Fruit fly (Drosophila melanogaster) whole organism, embryonic: ENCODE measurements around the gene CG12035.
A peak's percentile ranks its signal among the peaks of the same experiment; 100 is the strongest.

Experiments used
- Asciz ChIP-seq: fragments of 200-800 bp; sonication (Bioruptor generic); optimal IDR thresholded peaks from 2 replicates; lab custom pipeline; 2017; ENCODE audit warnings: missing biosample characterization, mild to moderate bottlenecking, missing genetic modification characterization, missing genetic modification reagents
- B-H2 ChIP-seq: fragments of 200-800 bp; sonication (Bioruptor generic); optimal IDR thresholded peaks from 2 replicates; lab custom pipeline; 2018; ENCODE audit warnings: missing biosample characterization, mild to moderate bottlenecking, missing genetic modification characterization
- C15 ChIP-seq: fragments of 200-800 bp; sonication (Bioruptor generic); IDR thresholded peaks from 3 replicates; pipeline ENCODE4 v1.3.6; 2022; ENCODE audit warnings: missing biosample characterization, missing genetic modification characterization
- CG10147 ChIP-seq: fragments of 200-800 bp; sonication (Bioruptor generic); optimal IDR thresholded peaks from 2 replicates; lab custom pipeline; 2019; ENCODE audit warnings: missing biosample characterization, mild to moderate bottlenecking, missing genetic modification characterization, moderate library complexity
- CG10366 ChIP-seq: fragments of 200-800 bp; sonication (Bioruptor generic); IDR thresholded peaks from 2 replicates; pipeline ENCODE4 v1.3.6; 2022; ENCODE audit warnings: missing biosample characterization, missing genetic modification characterization
- CG10654 ChIP-seq: fragments of 200-800 bp; sonication (Bioruptor generic); optimal IDR thresholded peaks from 2 replicates; lab custom pipeline; 2016; ENCODE audit warnings: missing biosample characterization, missing genetic modification characterization
- CG14441 ChIP-seq: fragments of 200-800 bp; sonication (Bioruptor generic); IDR thresholded peaks from 2 replicates; pipeline ENCODE4 v1.3.6; 2022; ENCODE audit warnings: missing biosample characterization, missing genetic modification characterization
- CG14860 ChIP-seq: fragments of 200-800 bp; sonication (Bioruptor generic); IDR thresholded peaks from 3 replicates; pipeline ENCODE4 v1.3.6; 2022; ENCODE audit warnings: missing biosample characterization, missing genetic modification characterization; ENCODE audit not compliant: partially characterized antibody
- CG1602 ChIP-seq: fragments of 200-800 bp; sonication (Bioruptor generic); optimal IDR thresholded peaks from 3 replicates; lab custom pipeline; 2016; ENCODE audit warnings: missing biosample characterization, missing genetic modification characterization
- CG17186 ChIP-seq: fragments of 200-800 bp; sonication (Bioruptor generic); optimal IDR thresholded peaks from 3 replicates; lab custom pipeline; 2017; ENCODE audit warnings: missing biosample characterization, missing genetic modification reagents, missing genetic modification characterization
- CG17829 ChIP-seq: fragments of 200-800 bp; optimal IDR thresholded peaks from 2 replicates; lab custom pipeline; 2019; ENCODE audit warnings: missing biosample characterization, mild to moderate bottlenecking, missing genetic modification characterization, moderate library complexity
- CG2199 ChIP-seq: fragments of 200-800 bp; sonication (Bioruptor generic); IDR thresholded peaks from 3 replicates; pipeline ENCODE4 v1.3.6; 2022; ENCODE audit warnings: missing biosample characterization, missing genetic modification characterization
- CG3407 ChIP-seq: fragments of 200-800 bp; sonication (Bioruptor generic); optimal IDR thresholded peaks from 2 replicates; lab custom pipeline; 2018; ENCODE audit warnings: missing biosample characterization, mild to moderate bottlenecking, missing genetic modification characterization
- CG34422 ChIP-seq: fragments of 200-800 bp; sonication (Bioruptor generic); IDR thresholded peaks from 3 replicates; pipeline ENCODE4 v1.3.6; 2022; ENCODE audit warnings: missing biosample characterization, missing genetic modification characterization
- CG3847 ChIP-seq: fragments of 200-800 bp; sonication (Bioruptor generic); IDR thresholded peaks from 2 replicates; pipeline ENCODE4 v1.3.6; 2022; ENCODE audit warnings: missing biosample characterization, missing genetic modification characterization
- CG4328 ChIP-seq: fragments of 200-800 bp; sonication (Bioruptor generic); optimal IDR thresholded peaks from 3 replicates; lab custom pipeline; 2017; ENCODE audit warnings: missing biosample characterization, missing genetic modification reagents, missing genetic modification characterization
- CG8388 ChIP-seq: fragments of 200-800 bp; sonication (Bioruptor generic); optimal IDR thresholded peaks from 2 replicates; lab custom pipeline; 2019; ENCODE audit warnings: missing biosample characterization, mild to moderate bottlenecking, missing genetic modification characterization, moderate library complexity
- CG8478 ChIP-seq: fragments of >200 bp; optimal IDR thresholded peaks from 2 replicates; lab custom pipeline; 2018
- CG9609 ChIP-seq: fragments of 200-800 bp; sonication (Bioruptor generic); optimal IDR thresholded peaks from 3 replicates; lab custom pipeline; 2016; ENCODE audit warnings: missing biosample characterization, missing genetic modification characterization
- CG9727 ChIP-seq: fragments of 200-800 bp; sonication (Bioruptor generic); optimal IDR thresholded peaks from 3 replicates; lab custom pipeline; 2017; ENCODE audit warnings: missing biosample characterization, mild to moderate bottlenecking, missing genetic modification characterization
- Dfd ChIP-seq, 2 experiments: fragments of >200 bp; optimal IDR thresholded peaks; 2 replicates each; lab custom pipeline; 2017; ENCODE audit warnings: missing biosample characterization in 2 of 2, missing genetic modification characterization in 2 of 2
- E2f1 ChIP-seq: fragments of 200-800 bp; sonication (Bioruptor generic); IDR thresholded peaks from 2 replicates; pipeline ENCODE4 v1.3.6; 2022; ENCODE audit warnings: missing biosample characterization, missing genetic modification characterization
- Elba2 ChIP-seq: fragments of 200-800 bp; sonication (Bioruptor generic); optimal IDR thresholded peaks from 3 replicates; lab custom pipeline; 2016; ENCODE audit warnings: missing biosample characterization, missing genetic modification characterization
- H15 ChIP-seq: fragments of 200-800 bp; sonication (Bioruptor generic); IDR thresholded peaks from 3 replicates; pipeline ENCODE4 v1.3.6; 2022; ENCODE audit warnings: missing biosample characterization, missing genetic modification characterization
- Hr3 ChIP-seq: fragments of 200-800 bp; sonication (Bioruptor generic); optimal IDR thresholded peaks from 3 replicates; lab custom pipeline; 2016; ENCODE audit warnings: missing biosample characterization, missing genetic modification characterization
- Jarid2 ChIP-seq: fragments of 200-800 bp; sonication (Bioruptor generic); optimal IDR thresholded peaks from 3 replicates; lab custom pipeline; 2017; ENCODE audit warnings: mild to moderate bottlenecking, missing biosample characterization, missing genetic modification reagents, missing genetic modification characterization
- Lim3 ChIP-seq: fragments of 200-800 bp; sonication (Bioruptor generic); IDR thresholded peaks from 2 replicates; pipeline ENCODE4 v1.3.6; 2022; ENCODE audit warnings: missing biosample characterization, missing genetic modification characterization
- Lpt ChIP-seq: fragments of >200 bp; optimal IDR thresholded peaks from 2 replicates; lab custom pipeline; 2018; ENCODE audit warnings: missing biosample characterization, missing genetic modification characterization
- Myb ChIP-seq: fragments of 200-800 bp; sonication (Bioruptor generic); optimal IDR thresholded peaks from 2 replicates; lab custom pipeline; 2016; ENCODE audit warnings: missing biosample characterization, missing genetic modification characterization
- NK7.1 ChIP-seq: fragments of 200-800 bp; sonication (Bioruptor generic); optimal IDR thresholded peaks from 3 replicates; lab custom pipeline; 2016; ENCODE audit warnings: missing biosample characterization, missing genetic modification characterization
- Nf-YA ChIP-seq: fragments of 200-800 bp; sonication (Bioruptor generic); IDR thresholded peaks from 2 replicates; pipeline ENCODE4 v1.3.6; 2022; ENCODE audit warnings: missing biosample characterization, missing genetic modification characterization
- Xrp1 ChIP-seq: fragments of 200-800 bp; sonication (Bioruptor generic); IDR thresholded peaks from 2 replicates; pipeline ENCODE4 v1.3.6; 2022; ENCODE audit warnings: missing biosample characterization, missing genetic modification characterization
- cad ChIP-seq: fragments of >200 bp; optimal IDR thresholded peaks from 2 replicates; lab custom pipeline; 2017; ENCODE audit warnings: missing biosample characterization, missing genetic modification characterization
- chm ChIP-seq: fragments of 200-800 bp; sonication (Bioruptor generic); IDR thresholded peaks from 2 replicates; pipeline ENCODE4 v1.3.6; 2022; ENCODE audit warnings: missing biosample characterization, missing genetic modification characterization
- dmrt99B ChIP-seq: fragments of 200-800 bp; sonication (Bioruptor generic); optimal IDR thresholded peaks from 2 replicates; lab custom pipeline; 2018; ENCODE audit warnings: missing biosample characterization, mild to moderate bottlenecking, missing genetic modification characterization, moderate library complexity
- dpn ChIP-seq, 2 experiments: fragments of 200-800 bp; sonication (Bioruptor generic); optimal IDR thresholded peaks; 3 replicates each; lab custom pipeline; 2016; ENCODE audit warnings: missing biosample characterization in 2 of 2, missing genetic modification characterization in 2 of 2
- dysf ChIP-seq: fragments of 200-800 bp; sonication (Bioruptor generic); IDR thresholded peaks from 3 replicates; pipeline ENCODE4 v1.3.6; 2022; ENCODE audit warnings: missing biosample characterization, missing genetic modification characterization
- eyg ChIP-seq: fragments of 200-800 bp; sonication (Bioruptor generic); optimal IDR thresholded peaks from 3 replicates; lab custom pipeline; 2016; ENCODE audit warnings: missing biosample characterization, missing genetic modification characterization
- fd96Cb ChIP-seq: fragments of 200-800 bp; sonication (Bioruptor generic); optimal IDR thresholded peaks from 2 replicates; lab custom pipeline; 2018; ENCODE audit warnings: missing biosample characterization, mild to moderate bottlenecking, missing genetic modification characterization, moderate library complexity
- ham ChIP-seq: fragments of 200-800 bp; sonication (Bioruptor generic); IDR thresholded peaks from 2 replicates; pipeline ENCODE4 v1.3.6; 2022; ENCODE audit warnings: missing biosample characterization, missing genetic modification characterization
- hkb ChIP-seq, 2 experiments: fragments of 200-800 bp in 1 of 2; fragments of >200 bp in 1 of 2; sonication (Bioruptor generic) in 1 of 2; IDR thresholded peaks in 1 of 2; optimal IDR thresholded peaks in 1 of 2; 2 replicates each; pipeline versions ENCODE4 v1.3.6 to Lab custom; 2017 to 2022; ENCODE audit warnings: missing biosample characterization in 1 of 2, missing genetic modification characterization in 1 of 2
- ind ChIP-seq: fragments of 200-800 bp; sonication (Bioruptor generic); optimal IDR thresholded peaks from 3 replicates; lab custom pipeline; 2016; ENCODE audit warnings: missing biosample characterization, missing genetic modification characterization
- inv ChIP-seq: fragments of 200-800 bp; sonication (Bioruptor generic); IDR thresholded peaks from 2 replicates; pipeline ENCODE4 v1.3.6; 2022; ENCODE audit warnings: missing biosample characterization, missing genetic modification characterization; ENCODE audit not compliant: partially characterized antibody
- jigr1 ChIP-seq: fragments of 200-800 bp; sonication (Bioruptor generic); IDR thresholded peaks from 3 replicates; pipeline ENCODE4 v1.3.6; 2022; ENCODE audit warnings: missing biosample characterization, missing genetic modification characterization
- lilli ChIP-seq: fragments of 200-800 bp; sonication (Bioruptor generic); optimal IDR thresholded peaks from 3 replicates; lab custom pipeline; 2016; ENCODE audit warnings: missing biosample characterization, missing genetic modification characterization
- oc ChIP-seq: fragments of 200-800 bp; sonication (Bioruptor generic); optimal IDR thresholded peaks from 2 replicates; lab custom pipeline; 2018; ENCODE audit warnings: missing biosample characterization, mild to moderate bottlenecking, missing genetic modification characterization, moderate library complexity
- sim ChIP-seq: fragments of 200-800 bp; sonication (Bioruptor generic); IDR thresholded peaks from 2 replicates; pipeline ENCODE4 v1.3.6; 2022; ENCODE audit warnings: missing biosample characterization, missing genetic modification characterization
- sqz ChIP-seq: fragments of 200-800 bp; sonication (Bioruptor generic); optimal IDR thresholded peaks from 3 replicates; lab custom pipeline; 2018; ENCODE audit warnings: missing biosample characterization, mild to moderate bottlenecking, missing genetic modification characterization
- tna ChIP-seq: fragments of 200-800 bp; sonication (Bioruptor generic); IDR thresholded peaks from 2 replicates; pipeline ENCODE4 v1.3.6; 2022; ENCODE audit warnings: missing biosample characterization, missing genetic modification characterization; ENCODE audit not compliant: partially characterized antibody
- unpg ChIP-seq: fragments of 200-800 bp; sonication (Bioruptor generic); optimal IDR thresholded peaks from 3 replicates; lab custom pipeline; 2018; ENCODE audit warnings: missing biosample characterization, mild to moderate bottlenecking, missing genetic modification characterization, moderate library complexity

Gene CG12035

dm6 chr3L:1690727-1691413 is 33.3 kb upstream of the CG12035 start (continued):
- TF ChIP-seq unpg (GFP tag; lab: Kevin White, UChicago): no peak
- no peak for TF ChIP-seq inv
- TF ChIP-seq CG4328 (GFP tag; lab: Kevin White, UChicago): peak; percentile 42
- no peak for TF ChIP-seq sim (GFP tag; lab: Robert Waterston, UW)
- no peak for TF ChIP-seq CG2199 (GFP tag; lab: Robert Waterston, UW)
- no peak for TF ChIP-seq CG9609 (GFP tag; lab: Kevin White, UChicago)
- no peak for TF ChIP-seq oc (tag; lab: Kevin White, UChicago)
- no peak for TF ChIP-seq Lim3 (GFP tag; lab: Robert Waterston, UW)
- no peak for TF ChIP-seq eyg
- TF ChIP-seq dpn (GFP tag; optimal IDR thresholded peaks at IDR 0.05; lab: Kevin White, UChicago): peak in 1 of 2 experiments; percentile 4
- no peak for TF ChIP-seq sqz
- peak; percentile 57 for TF ChIP-seq CG3407 (GFP tag; lab: Kevin White, UChicago)
- TF ChIP-seq ham (GFP tag; lab: Robert Waterston, UW): no peak
- TF ChIP-seq B-H2 (GFP tag; lab: Kevin White, UChicago): no peak
- no peak for TF ChIP-seq CG10147 (GFP tag; lab: Kevin White, UChicago)
- no peak for TF ChIP-seq CG1602 (GFP tag; lab: Kevin White, UChicago)
- no peak for TF ChIP-seq CG8478 (lab: Kevin White, UChicago)
- TF ChIP-seq tna (GFP tag; lab: Robert Waterston, UW): no peak
- no peak for TF ChIP-seq Dfd (GFP tag; optimal IDR thresholded peaks at IDR 0.05; lab: Kevin White, UChicago)
- TF ChIP-seq NK7.1 (GFP tag; lab: Kevin White, UChicago): no peak
- TF ChIP-seq chm (GFP tag; lab: Robert Waterston, UW): peak; percentile 10; the same call in 1 of the 2 replicates
- no peak for TF ChIP-seq jigr1 (GFP tag; lab: Robert Waterston, UW)
- peak; percentile 40; the same call in 1 of the 3 replicates for TF ChIP-seq H15 (GFP tag; lab: Robert Waterston, UW)
- TF ChIP-seq Xrp1: peak; percentile 63; the same call in 1 of the 2 replicates
- no peak for TF ChIP-seq CG14860 (GFP tag; lab: Robert Waterston, UW)
- peak; percentile 19 for TF ChIP-seq Jarid2 (GFP tag; lab: Kevin White, UChicago)
- no peak for TF ChIP-seq C15 (GFP tag; lab: Robert Waterston, UW)
- TF ChIP-seq CG3847 (GFP tag; lab: Robert Waterston, UW): 0 out of 2 replicates have a peak, but pooled peaks have one; percentile 1
- TF ChIP-seq cad (GFP tag; lab: Kevin White, UChicago): no peak
- no peak for TF ChIP-seq Lpt (GFP tag; lab: Kevin White, UChicago)
- TF ChIP-seq lilli (GFP tag; lab: Kevin White, UChicago): peak; percentile 1
- TF ChIP-seq CG14441 (GFP tag; lab: Robert Waterston, UW): no peak
- TF ChIP-seq Myb (GFP tag; lab: Kevin White, UChicago): no peak
- no peak for TF ChIP-seq CG10366 (GFP tag; lab: Robert Waterston, UW)
- peak; percentile 29 for TF ChIP-seq CG9727 (GFP tag; lab: Kevin White, UChicago)
- TF ChIP-seq Asciz (GFP tag; lab: Kevin White, UChicago): peak; percentile 58
- TF ChIP-seq hkb (optimal IDR thresholded peaks at IDR 0.05; lab: Kevin White, UChicago): no peak
- 0 out of 2 replicates have a peak, but pooled peaks have one; percentile 41 for TF ChIP-seq hkb (GFP tag; IDR thresholded peaks at IDR 0.05; lab: Robert Waterston, UW)
- peak; percentile 3 for TF ChIP-seq Hr3
- no peak; the same call in 1 of the 2 replicates for TF ChIP-seq E2f1 (GFP tag; lab: Robert Waterston, UW)
- 0 out of 3 replicates have a peak, but pooled peaks have one; percentile 22 for TF ChIP-seq CG34422 (GFP tag; lab: Robert Waterston, UW)
- TF ChIP-seq CG10654 (GFP tag; lab: Kevin White, UChicago): peak; percentile 17
- peak; percentile 16 for TF ChIP-seq CG8388 (GFP tag; lab: Kevin White, UChicago)
- TF ChIP-seq CG17186 (GFP tag; lab: Kevin White, UChicago): peak; percentile 9
- TF ChIP-seq dysf: peak; percentile 39; the same call in 1 of the 3 replicates
- peak; percentile 51 for TF ChIP-seq dmrt99B (tag; lab: Kevin White, UChicago)
- TF ChIP-seq ind (GFP tag; lab: Kevin White, UChicago): peak; percentile 38
- peak; percentile 20 for TF ChIP-seq CG17829 (tag; lab: Kevin White, UChicago)
- TF ChIP-seq Nf-YA: no peak
- TF ChIP-seq Elba2: no peak
- TF ChIP-seq fd96Cb (tag; lab: Kevin White, UChicago): peak; percentile 49
